Fruit fly (Drosophila melanogaster): ENCODE measurements around the gene Gr66a.

Gene Gr66a

DNA sequence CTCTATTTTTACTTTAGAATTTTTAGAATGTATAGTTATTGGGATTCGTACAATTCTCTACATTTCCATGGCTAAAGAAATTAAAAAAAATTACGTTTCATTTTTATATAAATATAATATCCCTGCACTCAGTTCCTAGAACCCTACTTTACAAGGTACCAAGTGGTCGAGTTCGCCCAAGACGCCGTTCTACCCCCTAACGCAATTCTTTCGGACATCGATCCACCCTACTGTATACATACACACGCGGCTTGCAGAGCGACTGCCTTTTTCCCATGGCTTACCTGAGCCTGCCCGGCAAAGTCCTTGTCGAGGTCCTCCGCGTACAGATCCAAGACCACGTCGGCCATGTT, 8.0 kb upstream of the Gr66a start (continued):
- TF ChIP-seq Side (GFP tag; optimal IDR thresholded peaks at IDR 0.05), result no peak
- TF ChIP-seq CG6689 (GFP tag; IDR thresholded peaks at IDR 0.05), result peak; percentile 42; the same call in 1 of the 2 replicates
- no peak for TF ChIP-seq Atf3 (GFP tag; optimal IDR thresholded peaks at IDR 0.05)
- TF ChIP-seq wek (GFP tag; optimal IDR thresholded peaks at IDR 0.05), result no peak
- no peak for TF ChIP-seq repo (GFP tag; optimal IDR thresholded peaks at IDR 0.05)
- TF ChIP-seq gro (GFP tag; optimal IDR thresholded peaks at IDR 0.05), result no peak
- no peak for TF ChIP-seq NK7.1 (GFP tag; optimal IDR thresholded peaks at IDR 0.05)
- TF ChIP-seq Ets97D (GFP tag; optimal IDR thresholded peaks at IDR 0.05), result no peak
- peak; percentile 53 for TF ChIP-seq lilli (GFP tag; optimal IDR thresholded peaks at IDR 0.05)
- TF ChIP-seq pb (GFP tag; optimal IDR thresholded peaks at IDR 0.05), result no peak
- no peak for TF ChIP-seq CG4282 (GFP tag; optimal IDR thresholded peaks at IDR 0.05)
- TF ChIP-seq CG6854 (GFP tag; optimal IDR thresholded peaks at IDR 0.05), result no peak
- no peak for TF ChIP-seq sug (tag; optimal IDR thresholded peaks at IDR 0.05)
- TF ChIP-seq Abd-B (GFP tag; optimal IDR thresholded peaks at IDR 0.05), result no peak
- TF ChIP-seq CG11560 (tag; IDR thresholded peaks at IDR 0.05), result no peak
- no peak for TF ChIP-seq CG30431 (GFP tag; optimal IDR thresholded peaks at IDR 0.05)
- TF ChIP-seq HHEX (GFP tag; optimal IDR thresholded peaks at IDR 0.05), result peak; percentile 4
- TF ChIP-seq CG15269 (tag; optimal IDR thresholded peaks at IDR 0.05), result peak; percentile 32
- no peak for TF ChIP-seq amos (GFP tag; IDR thresholded peaks at IDR 0.05; ENCODE audit: partially characterized antibody)
- no peak for TF ChIP-seq Ets65A (GFP tag)
- no peak for TF ChIP-seq CG10431 (GFP tag; optimal IDR thresholded peaks at IDR 0.05)
- peak; percentile 56 for TF ChIP-seq CG9932 (GFP tag; IDR thresholded peaks at IDR 0.05)
- TF ChIP-seq CG1832 (GFP tag; optimal IDR thresholded peaks at IDR 0.05), result no peak
- TF ChIP-seq CG17568 (GFP tag; optimal IDR thresholded peaks at IDR 0.05), result peak; percentile 99
- TF ChIP-seq pros (GFP tag; optimal IDR thresholded peaks at IDR 0.05), result no peak
- TF ChIP-seq CG11247 (GFP tag; IDR thresholded peaks at IDR 0.05), result no peak
- TF ChIP-seq CG17359 (tag; optimal IDR thresholded peaks at IDR 0.05), result no peak
- TF ChIP-seq CG12391 (tag; optimal IDR thresholded peaks at IDR 0.05), result no peak
- no peak for TF ChIP-seq CG6272 (GFP tag; IDR thresholded peaks at IDR 0.05)
- no peak for TF ChIP-seq dati (GFP tag; IDR thresholded peaks at IDR 0.05)
- no peak for TF ChIP-seq ken (GFP tag; IDR thresholded peaks at IDR 0.05)
- TF ChIP-seq C15 (GFP tag; IDR thresholded peaks at IDR 0.05), result no peak
- TF ChIP-seq bab2 (GFP tag; optimal IDR thresholded peaks at IDR 0.05), result no peak
- TF ChIP-seq otp (GFP tag; IDR thresholded peaks at IDR 0.05), result 0 out of 3 replicates have a peak, but pooled peaks have one; percentile 22
- no peak for TF ChIP-seq CG5245 (GFP tag; optimal IDR thresholded peaks at IDR 0.05)
- TF ChIP-seq CrebB (tag; optimal IDR thresholded peaks at IDR 0.05), result peak; percentile 11
- peak; percentile 71 for TF ChIP-seq Hey (tag; optimal IDR thresholded peaks at IDR 0.05)
- TF ChIP-seq Nf-YC (tag; optimal IDR thresholded peaks at IDR 0.05), result no peak
- TF ChIP-seq ranshi (GFP tag; IDR thresholded peaks at IDR 0.05), result 0 out of 2 replicates have a peak, but pooled peaks have one; percentile 36
- no peak for TF ChIP-seq nau (GFP tag; optimal IDR thresholded peaks at IDR 0.05)
- TF ChIP-seq zen (tag; optimal IDR thresholded peaks at IDR 0.05), result no peak
- TF ChIP-seq CG2712 (tag; optimal IDR thresholded peaks at IDR 0.05), result no peak
- no peak for TF ChIP-seq CG14710 (tag; optimal IDR thresholded peaks at IDR 0.05)
- no peak for TF ChIP-seq bigmax (GFP tag; optimal IDR thresholded peaks at IDR 0.05)
- TF ChIP-seq CG17385 (GFP tag; optimal IDR thresholded peaks at IDR 0.05), result no peak
- TF ChIP-seq CG3281 (GFP tag; optimal IDR thresholded peaks at IDR 0.05), result peak; percentile 34
- no peak for TF ChIP-seq tll (GFP tag; optimal IDR thresholded peaks at IDR 0.05)
- peak; percentile 29; the same call in 1 of the 2 replicates for TF ChIP-seq cas (GFP tag; IDR thresholded peaks at IDR 0.05)
- no peak for TF ChIP-seq inv (GFP tag; IDR thresholded peaks at IDR 0.05; ENCODE audit: partially characterized antibody)
- TF ChIP-seq Hmx (GFP tag; optimal IDR thresholded peaks at IDR 0.05), result no peak
- peak; percentile 8 for TF ChIP-seq lab (GFP tag; optimal IDR thresholded peaks at IDR 0.05)
- no peak for TF ChIP-seq Rx (GFP tag; IDR thresholded peaks at IDR 0.05)
